Fruit fly (Drosophila melanogaster): ENCODE data around the gene CG31106.

Gene CG31106

dm6 chr3R:25167407-25168191 lies 48.5 kb upstream of the CG31106 start:
- TF ChIP-seq CG7556 (GFP tag; optimal IDR thresholded peaks at IDR 0.05) (peak; percentile 42), CG9437 (GFP tag; optimal IDR thresholded peaks at IDR 0.05) (no peak), Hmr (GFP tag; optimal IDR thresholded peaks at IDR 0.05) (peak; percentile 29), CG2678 (tag; optimal IDR thresholded peaks at IDR 0.05) (peak; percentile 58), Med (GFP tag) (peak; percentile 31), CG18262 (tag; optimal IDR thresholded peaks at IDR 0.05) (peak; percentile 33), Myb (GFP tag; optimal IDR thresholded peaks at IDR 0.05) (no peak), CG10209 (GFP tag; optimal IDR thresholded peaks at IDR 0.05) (no peak), Hr51 (GFP tag; optimal IDR thresholded peaks at IDR 0.05) (peak in 1 of 2 experiments; percentile 10), chinmo (GFP tag; IDR thresholded peaks at IDR 0.05; ENCODE audit: partially characterized antibody) (0 out of 4 replicates have a peak, but pooled peaks have one; percentile 32), CG31441 (GFP tag; IDR thresholded peaks at IDR 0.05) (peak; percentile 22; the same call in 1 of the 2 replicates), phol (tag; optimal IDR thresholded peaks at IDR 0.05) (peak; percentile 14), CG2120 (GFP tag; optimal IDR thresholded peaks at IDR 0.05) (peak; percentile 10), Meics (GFP tag; optimal IDR thresholded peaks at IDR 0.05) (peak; percentile 21), CG13424 (tag; optimal IDR thresholded peaks at IDR 0.05) (peak; percentile 16), caup (GFP tag; optimal IDR thresholded peaks at IDR 0.05; ENCODE audit: severe bottlenecking) (peak; percentile 5), lola (GFP tag; optimal IDR thresholded peaks at IDR 0.05) (peak in 1 of 3 experiments; percentile 0), dmrt99B (tag; optimal IDR thresholded peaks at IDR 0.05) (peak; percentile 45), CoRest (tag; optimal IDR thresholded peaks at IDR 0.05) (peak; percentile 29), Awh (GFP tag; IDR thresholded peaks at IDR 0.05) (no peak), CG12659 (GFP tag; optimal IDR thresholded peaks at IDR 0.05) (peak; percentile 16), ewg (GFP tag; optimal IDR thresholded peaks at IDR 0.05) (no peak), CG16863 (GFP tag; optimal IDR thresholded peaks at IDR 0.05) (no peak), CG7839 (tag; optimal IDR thresholded peaks at IDR 0.05) (peak; percentile 43), CG2199 (GFP tag; IDR thresholded peaks at IDR 0.05) (0 out of 3 replicates have a peak, but pooled peaks have one; percentile 34), abd-A (tag; optimal IDR thresholded peaks at IDR 0.05) (peak; percentile 68), CG11504 (tag; optimal IDR thresholded peaks at IDR 0.05) (peak; percentile 36), Hr39 (optimal IDR thresholded peaks at IDR 0.05) (peak; percentile 21), CG15269 (tag; optimal IDR thresholded peaks at IDR 0.05) (peak; percentile 9), cg (GFP tag; optimal IDR thresholded peaks at IDR 0.05) (peak; percentile 67), gem (tag; optimal IDR thresholded peaks at IDR 0.05) (peak; percentile 47), CG3281 (GFP tag; optimal IDR thresholded peaks at IDR 0.05) (peak; percentile 4), sens (GFP tag) (peak; percentile 82), Sox100B (GFP tag; optimal IDR thresholded peaks at IDR 0.05) (peak; percentile 8), crol (GFP tag; IDR thresholded peaks at IDR 0.05) (peak; percentile 28; the same call in 1 of the 2 replicates), CG10979 (tag; optimal IDR thresholded peaks at IDR 0.05) (peak; percentile 17), Hey (tag; optimal IDR thresholded peaks at IDR 0.05) (peak; percentile 63), pros (GFP tag; optimal IDR thresholded peaks at IDR 0.05) (peak; percentile 54), onecut (GFP tag; IDR thresholded peaks at IDR 0.05) (peak; percentile 32; the same call in 1 of the 2 replicates), CG17361 (GFP tag; IDR thresholded peaks at IDR 0.05) (0 out of 3 replicates have a peak, but pooled peaks have one; percentile 33), CG10462 (GFP tag; optimal IDR thresholded peaks at IDR 0.05) (no peak), odd (GFP tag; optimal IDR thresholded peaks at IDR 0.05) (no peak), ind (GFP tag; optimal IDR thresholded peaks at IDR 0.05) (no peak), dan (GFP tag; IDR thresholded peaks at IDR 0.05) (no peak), nmo (GFP tag; optimal IDR thresholded peaks at IDR 0.05) (peak; percentile 27), grau (tag; optimal IDR thresholded peaks at IDR 0.05) (peak; percentile 26), CG30403 (GFP tag; optimal IDR thresholded peaks at IDR 0.05) (peak; percentile 17)

All from whole organism, embryonic.